Worm (Caenorhabditis elegans): ENCODE data around the gene F17C11.12.

The F17C11.12 gene

ce11 chrV:10890980-10891379, 45.7 kb downstream of the F17C11.12 start, which contains the start of gene F32D8.12:
TSS of gene F32D8.12 (minus strand) at chrV:10891027.
- TF ChIP-seq ztf-29 (GFP tag; IDR thresholded peaks at IDR 0.05) (no peak), flt-1 (GFP tag; IDR thresholded peaks at IDR 0.05) (no peak), tab-1 (GFP tag; IDR thresholded peaks at IDR 0.05) (no peak), ztf-23 (GFP tag; IDR thresholded peaks at IDR 0.05) (no peak), T22C8.4 (GFP tag; IDR thresholded peaks at IDR 0.05) (no peak), med-1 (GFP tag; optimal IDR thresholded peaks at IDR 0.05; ENCODE audit: insufficient read depth) (no peak), klf-2 (GFP tag; conservative IDR thresholded peaks at IDR 0.05) (no peak), cog-1 (tag; optimal IDR thresholded peaks at IDR 0.05) (no peak), ref-1 (GFP tag; conservative IDR thresholded peaks at IDR 0.05) (no peak)

ce11 chrV:10889774-10890173, 46.9 kb downstream of the F17C11.12 start:
- TF ChIP-seq flt-1 (GFP tag; IDR thresholded peaks at IDR 0.05): no peak
- no peak for TF ChIP-seq klf-2 (GFP tag; conservative IDR thresholded peaks at IDR 0.05)
- TF ChIP-seq tab-1 (GFP tag; IDR thresholded peaks at IDR 0.05): no peak
- TF ChIP-seq T22C8.4 (GFP tag; IDR thresholded peaks at IDR 0.05): no peak
- no peak for TF ChIP-seq cog-1 (tag; optimal IDR thresholded peaks at IDR 0.05)
- TF ChIP-seq med-1 (GFP tag; optimal IDR thresholded peaks at IDR 0.05; ENCODE audit: insufficient read depth): no peak
- no peak for TF ChIP-seq ztf-29 (GFP tag; IDR thresholded peaks at IDR 0.05)
- no peak for TF ChIP-seq ref-1 (GFP tag; conservative IDR thresholded peaks at IDR 0.05)
- TF ChIP-seq ztf-23 (GFP tag; IDR thresholded peaks at IDR 0.05): no peak

- TF ChIP-seq ztf-23 (GFP tag; IDR thresholded peaks at IDR 0.05) (no peak), med-1 (GFP tag; optimal IDR thresholded peaks at IDR 0.05; ENCODE audit: insufficient read depth) (no peak), flt-1 (GFP tag; IDR thresholded peaks at IDR 0.05) (no peak), T22C8.4 (GFP tag; IDR thresholded peaks at IDR 0.05) (no peak), ztf-29 (GFP tag; IDR thresholded peaks at IDR 0.05) (no peak), klf-2 (GFP tag; conservative IDR thresholded peaks at IDR 0.05) (no peak), tab-1 (GFP tag; IDR thresholded peaks at IDR 0.05) (no peak), ref-1 (GFP tag; conservative IDR thresholded peaks at IDR 0.05) (no peak), cog-1 (tag; optimal IDR thresholded peaks at IDR 0.05) (no peak)
Observed at ce11 chrV:10889036-10889435, 47.7 kb downstream of the F17C11.12 start, which contains the start of gene F32D8.11. TSS of gene F32D8.11 (minus strand) at chrV:10889136.

- TF ChIP-seq T22C8.4 (GFP tag; IDR thresholded peaks at IDR 0.05): no peak
- TF ChIP-seq ztf-23 (GFP tag; IDR thresholded peaks at IDR 0.05): no peak
- no peak for TF ChIP-seq ref-1 (GFP tag; conservative IDR thresholded peaks at IDR 0.05)
- no peak for TF ChIP-seq tab-1 (GFP tag; IDR thresholded peaks at IDR 0.05)
- TF ChIP-seq klf-2 (GFP tag; conservative IDR thresholded peaks at IDR 0.05): no peak
- no peak for TF ChIP-seq ztf-29 (GFP tag; IDR thresholded peaks at IDR 0.05)
- no peak for TF ChIP-seq flt-1 (GFP tag; IDR thresholded peaks at IDR 0.05)
- TF ChIP-seq med-1 (GFP tag; optimal IDR thresholded peaks at IDR 0.05; ENCODE audit: insufficient read depth): no peak
- TF ChIP-seq cog-1 (tag; optimal IDR thresholded peaks at IDR 0.05): no peak
Observed at ce11 chrV:10888153-10888552, 48.6 kb downstream of the F17C11.12 start.

ce11 chrV:10887564-10887963, 49.2 kb downstream of the F17C11.12 start:
- TF ChIP-seq ref-1 (GFP tag; conservative IDR thresholded peaks at IDR 0.05) (no peak), klf-2 (GFP tag; conservative IDR thresholded peaks at IDR 0.05) (no peak), ztf-23 (GFP tag; IDR thresholded peaks at IDR 0.05) (no peak), tab-1 (GFP tag; IDR thresholded peaks at IDR 0.05) (no peak), med-1 (GFP tag; optimal IDR thresholded peaks at IDR 0.05; ENCODE audit: insufficient read depth) (no peak), T22C8.4 (GFP tag; IDR thresholded peaks at IDR 0.05) (no peak)

- TF ChIP-seq flt-1 (GFP tag; IDR thresholded peaks at IDR 0.05) (no peak), T22C8.4 (GFP tag; IDR thresholded peaks at IDR 0.05) (no peak), klf-2 (GFP tag; conservative IDR thresholded peaks at IDR 0.05) (no peak), cog-1 (tag; optimal IDR thresholded peaks at IDR 0.05) (no peak), ref-1 (GFP tag; conservative IDR thresholded peaks at IDR 0.05) (no peak), ztf-29 (GFP tag; IDR thresholded peaks at IDR 0.05) (no peak), med-1 (GFP tag; optimal IDR thresholded peaks at IDR 0.05; ENCODE audit: insufficient read depth) (no peak), tab-1 (GFP tag; IDR thresholded peaks at IDR 0.05) (no peak), ztf-23 (GFP tag; IDR thresholded peaks at IDR 0.05) (no peak)
Observed at ce11 chrV:10886405-10886887, 50.3 kb downstream of the F17C11.12 start, which contains the start of gene F32D8.3. TSS of gene F32D8.3 (plus strand) at chrV:10886837.

Data from whole organism, midembryonic.